Fruit fly (Drosophila melanogaster) whole organism, embryonic: ENCODE data around the gene pyd.
A peak's percentile ranks its signal among the peaks of the same experiment; 100 is the strongest.

ENCODE experiments used
- Aef1 ChIP-seq: fragments of 200-800 bp; sonication (Bioruptor generic); IDR thresholded peaks from 3 replicates; pipeline ENCODE4 v1.3.6; 2022; ENCODE audit warnings: missing biosample characterization, missing genetic modification characterization
- Bdp1 ChIP-seq: fragments of 200-800 bp; sonication (Bioruptor generic); optimal IDR thresholded peaks from 3 replicates; lab custom pipeline; 2016; ENCODE audit warnings: missing biosample characterization, missing genetic modification characterization
- Blimp-1 ChIP-seq: fragments of 200-800 bp; sonication (Bioruptor generic); optimal IDR thresholded peaks from 3 replicates; lab custom pipeline; 2018; ENCODE audit warnings: missing biosample characterization, missing genetic modification characterization, mild to moderate bottlenecking, moderate library complexity, missing genetic modification reagents
- CG10431 ChIP-seq: fragments of 200-800 bp; sonication (Bioruptor generic); optimal IDR thresholded peaks from 3 replicates; lab custom pipeline; 2018; ENCODE audit warnings: missing biosample characterization, mild to moderate bottlenecking, missing genetic modification characterization
- CG10979 ChIP-seq: fragments of 200-800 bp; sonication (Bioruptor generic); optimal IDR thresholded peaks from 2 replicates; lab custom pipeline; 2018; ENCODE audit warnings: missing biosample characterization, mild to moderate bottlenecking, missing genetic modification characterization, moderate library complexity
- CG11093 ChIP-seq: fragments of 200-800 bp; sonication (Bioruptor generic); IDR thresholded peaks from 3 replicates; pipeline ENCODE4 v1.3.6; 2022; ENCODE audit warnings: missing biosample characterization, missing genetic modification characterization
- CG12236 ChIP-seq: fragments of 200-800 bp; sonication (Bioruptor generic); optimal IDR thresholded peaks from 2 replicates; lab custom pipeline; 2016; ENCODE audit warnings: missing biosample characterization, missing genetic modification characterization
- CG1233 ChIP-seq: fragments of 200-800 bp; sonication (Bioruptor generic); optimal IDR thresholded peaks from 4 replicates; lab custom pipeline; 2018; ENCODE audit warnings: missing biosample characterization, mild to moderate bottlenecking, missing genetic modification characterization
- CG12391 ChIP-seq: fragments of 200-800 bp; sonication (Bioruptor generic); optimal IDR thresholded peaks from 3 replicates; lab custom pipeline; 2018; ENCODE audit warnings: missing biosample characterization, mild to moderate bottlenecking, missing genetic modification characterization, moderate library complexity
- CG12769 ChIP-seq: fragments of 200-800 bp; sonication (Bioruptor generic); optimal IDR thresholded peaks from 2 replicates; lab custom pipeline; 2019; ENCODE audit warnings: missing biosample characterization, mild to moderate bottlenecking, missing genetic modification characterization, moderate library complexity
- CG13424 ChIP-seq: fragments of 200-800 bp; sonication (Bioruptor generic); optimal IDR thresholded peaks from 2 replicates; lab custom pipeline; 2019; ENCODE audit warnings: missing biosample characterization, mild to moderate bottlenecking, missing genetic modification characterization, moderate library complexity
- CG14014 ChIP-seq: fragments of 200-800 bp; sonication (Bioruptor generic); IDR thresholded peaks from 2 replicates; pipeline ENCODE4 v1.3.6; 2022; ENCODE audit warnings: missing biosample characterization, missing genetic modification characterization
- CG15269 ChIP-seq: fragments of 200-800 bp; sonication (Bioruptor generic); optimal IDR thresholded peaks from 2 replicates; lab custom pipeline; 2018; ENCODE audit warnings: missing biosample characterization, mild to moderate bottlenecking, missing genetic modification characterization, moderate library complexity
- CG1603 ChIP-seq: fragments of 200-800 bp; sonication (Bioruptor generic); optimal IDR thresholded peaks from 2 replicates; lab custom pipeline; 2019; ENCODE audit warnings: missing biosample characterization, mild to moderate bottlenecking, missing genetic modification characterization, moderate library complexity
- CG17385 ChIP-seq: fragments of 200-800 bp; sonication (Bioruptor generic); optimal IDR thresholded peaks from 3 replicates; lab custom pipeline; 2018; ENCODE audit warnings: missing biosample characterization, mild to moderate bottlenecking, missing genetic modification characterization
- CG2116 ChIP-seq: fragments of 200-800 bp; sonication (Bioruptor generic); optimal IDR thresholded peaks from 3 replicates; lab custom pipeline; 2018; ENCODE audit warnings: missing biosample characterization, mild to moderate bottlenecking, missing genetic modification characterization
- CG2120 ChIP-seq: fragments of 200-800 bp; sonication (Bioruptor generic); optimal IDR thresholded peaks from 3 replicates; lab custom pipeline; 2016; ENCODE audit warnings: missing biosample characterization, missing genetic modification characterization
- CG2199 ChIP-seq: fragments of 200-800 bp; sonication (Bioruptor generic); IDR thresholded peaks from 3 replicates; pipeline ENCODE4 v1.3.6; 2022; ENCODE audit warnings: missing biosample characterization, missing genetic modification characterization
- CG2712 ChIP-seq: fragments of 200-800 bp; optimal IDR thresholded peaks from 3 replicates; lab custom pipeline; 2019; ENCODE audit warnings: missing biosample characterization, mild to moderate bottlenecking, missing genetic modification characterization, moderate library complexity
- CG7271 ChIP-seq: fragments of 200-800 bp; sonication (Bioruptor generic); optimal IDR thresholded peaks from 2 replicates; lab custom pipeline; 2018; ENCODE audit warnings: missing biosample characterization, mild to moderate bottlenecking, missing genetic modification characterization, moderate library complexity
- CG8765 ChIP-seq: fragments of 200-800 bp; sonication (Bioruptor generic); IDR thresholded peaks from 2 replicates; pipeline ENCODE4 v1.3.6; 2022; ENCODE audit warnings: missing biosample characterization, missing genetic modification characterization
- CrebB ChIP-seq: fragments of 200-800 bp; sonication (Bioruptor generic); optimal IDR thresholded peaks from 3 replicates; lab custom pipeline; 2018; ENCODE audit warnings: missing biosample characterization, mild to moderate bottlenecking, missing genetic modification characterization
- D19B ChIP-seq: fragments of 200-800 bp; sonication (Bioruptor generic); optimal IDR thresholded peaks from 2 replicates; lab custom pipeline; 2017; ENCODE audit warnings: missing biosample characterization, mild to moderate bottlenecking, missing genetic modification characterization
- Dip3 ChIP-seq: fragments of 200-800 bp; sonication (Bioruptor generic); optimal IDR thresholded peaks from 3 replicates; lab custom pipeline; 2016; ENCODE audit warnings: missing biosample characterization, missing genetic modification characterization
- Nf-YA ChIP-seq: fragments of 200-800 bp; sonication (Bioruptor generic); IDR thresholded peaks from 2 replicates; pipeline ENCODE4 v1.3.6; 2022; ENCODE audit warnings: missing biosample characterization, missing genetic modification characterization
- Vsx1 ChIP-seq: fragments of 200-800 bp; sonication (Bioruptor generic); optimal IDR thresholded peaks from 2 replicates; lab custom pipeline; 2017; ENCODE audit warnings: missing biosample characterization, mild to moderate bottlenecking, missing genetic modification characterization, missing genetic modification reagents
- ac ChIP-seq: fragments of 200-800 bp; sonication (Bioruptor generic); optimal IDR thresholded peaks from 3 replicates; lab custom pipeline; 2017; ENCODE audit warnings: missing biosample characterization, mild to moderate bottlenecking, missing genetic modification characterization
- aop ChIP-seq: fragments of 200-800 bp; sonication (Bioruptor generic); IDR thresholded peaks from 2 replicates; pipeline ENCODE4 v1.3.6; 2022; ENCODE audit warnings: missing biosample characterization, missing genetic modification characterization
- bowl ChIP-seq: fragments of 200-800 bp; sonication (Bioruptor generic); IDR thresholded peaks from 2 replicates; pipeline ENCODE4 v1.3.6; 2022; ENCODE audit warnings: missing biosample characterization, missing genetic modification characterization
- chif ChIP-seq, 2 experiments: fragments of 200-800 bp; sonication (Bioruptor generic); optimal IDR thresholded peaks; 3 replicates each; lab custom pipeline; 2016; ENCODE audit warnings: missing biosample characterization in 2 of 2, missing genetic modification characterization in 2 of 2
- chn ChIP-seq: fragments of 200-800 bp; sonication (Bioruptor generic); optimal IDR thresholded peaks from 2 replicates; lab custom pipeline; 2016; ENCODE audit warnings: missing biosample characterization, missing genetic modification characterization
- corto ChIP-seq: fragments of 200-800 bp; sonication (Bioruptor generic); optimal IDR thresholded peaks from 2 replicates; lab custom pipeline; 2016; ENCODE audit warnings: missing biosample characterization, mild to moderate bottlenecking, missing genetic modification characterization, moderate library complexity
- dm ChIP-seq: fragments of 200-800 bp; sonication (Bioruptor generic); optimal IDR thresholded peaks from 3 replicates; lab custom pipeline; 2016; ENCODE audit warnings: missing biosample characterization, missing genetic modification characterization
- dmrt99B ChIP-seq: fragments of 200-800 bp; sonication (Bioruptor generic); optimal IDR thresholded peaks from 2 replicates; lab custom pipeline; 2018; ENCODE audit warnings: missing biosample characterization, mild to moderate bottlenecking, missing genetic modification characterization, moderate library complexity
- emc ChIP-seq: fragments of 200-800 bp; sonication (Bioruptor generic); optimal IDR thresholded peaks from 2 replicates; lab custom pipeline; 2016; ENCODE audit warnings: missing biosample characterization, missing genetic modification characterization
- fd64A ChIP-seq: fragments of 200-800 bp; sonication (Bioruptor generic); optimal IDR thresholded peaks from 3 replicates; lab custom pipeline; 2018; ENCODE audit warnings: missing biosample characterization, mild to moderate bottlenecking, missing genetic modification characterization
- fd96Cb ChIP-seq: fragments of 200-800 bp; sonication (Bioruptor generic); optimal IDR thresholded peaks from 2 replicates; lab custom pipeline; 2018; ENCODE audit warnings: missing biosample characterization, mild to moderate bottlenecking, missing genetic modification characterization, moderate library complexity
- gcm ChIP-seq: fragments of 200-800 bp; sonication (Bioruptor generic); optimal IDR thresholded peaks from 2 replicates; lab custom pipeline; 2019; ENCODE audit warnings: missing biosample characterization, mild to moderate bottlenecking, missing genetic modification characterization, moderate library complexity
- insv ChIP-seq, 2 experiments: fragments of 200-800 bp; sonication (Bioruptor generic); optimal IDR thresholded peaks; 3 replicates each; lab custom pipeline; 2016 to 2018; ENCODE audit warnings: missing biosample characterization in 2 of 2, missing genetic modification characterization in 2 of 2
- jumu ChIP-seq: fragments of 200-800 bp; sonication (Bioruptor generic); optimal IDR thresholded peaks from 3 replicates; lab custom pipeline; 2016; ENCODE audit warnings: missing biosample characterization, missing genetic modification characterization
- lilli ChIP-seq: fragments of 200-800 bp; sonication (Bioruptor generic); optimal IDR thresholded peaks from 3 replicates; lab custom pipeline; 2016; ENCODE audit warnings: missing biosample characterization, missing genetic modification characterization
- mirr ChIP-seq: fragments of 200-800 bp; sonication (Bioruptor generic); optimal IDR thresholded peaks from 3 replicates; lab custom pipeline; 2018; ENCODE audit warnings: missing biosample characterization, mild to moderate bottlenecking, missing genetic modification characterization
- nom ChIP-seq: fragments of 200-800 bp; sonication (Bioruptor generic); optimal IDR thresholded peaks from 2 replicates; lab custom pipeline; 2017; ENCODE audit warnings: missing biosample characterization, missing genetic modification characterization, mild to moderate bottlenecking, moderate library complexity, missing genetic modification reagents
- pita ChIP-seq: fragments of 200-800 bp; sonication (Bioruptor generic); optimal IDR thresholded peaks from 2 replicates; lab custom pipeline; 2017; ENCODE audit warnings: missing biosample characterization, mild to moderate bottlenecking, missing genetic modification characterization
- sens ChIP-seq: fragments of 200-800 bp; sonication (Bioruptor generic); peaks from one replicate; lab custom pipeline; 2016; ENCODE audit warnings: missing biosample characterization, missing genetic modification characterization
- sna ChIP-seq: fragments of 200-800 bp; sonication (Bioruptor generic); IDR thresholded peaks from 2 replicates; pipeline ENCODE4 v1.3.6; 2022; ENCODE audit warnings: missing biosample characterization, missing genetic modification characterization; ENCODE audit not compliant: partially characterized antibody
- stc ChIP-seq: fragments of 200-800 bp; sonication (Bioruptor generic); IDR thresholded peaks from 2 replicates; pipeline ENCODE4 v1.3.6; 2022; ENCODE audit warnings: missing biosample characterization, missing genetic modification characterization
- tll ChIP-seq, 2 experiments: fragments of 200-800 bp in 1 of 2; fragments of >200 bp in 1 of 2; sonication (Bioruptor generic) in 1 of 2; optimal IDR thresholded peaks; 2 replicates each; lab custom pipeline; 2017 to 2019; ENCODE audit warnings: missing biosample characterization in 2 of 2, missing genetic modification characterization in 2 of 2, mild to moderate bottlenecking in 1 of 2, moderate library complexity in 1 of 2
- wdn ChIP-seq: fragments of 200-800 bp; sonication (Bioruptor generic); IDR thresholded peaks from 2 replicates; pipeline ENCODE4 v1.3.6; 2022; ENCODE audit warnings: missing biosample characterization, missing genetic modification characterization
- wek ChIP-seq: fragments of 200-800 bp; sonication (Bioruptor generic); optimal IDR thresholded peaks from 3 replicates; lab custom pipeline; 2018; ENCODE audit warnings: missing biosample characterization, mild to moderate bottlenecking, missing genetic modification characterization, moderate library complexity

The pyd gene

DNA sequence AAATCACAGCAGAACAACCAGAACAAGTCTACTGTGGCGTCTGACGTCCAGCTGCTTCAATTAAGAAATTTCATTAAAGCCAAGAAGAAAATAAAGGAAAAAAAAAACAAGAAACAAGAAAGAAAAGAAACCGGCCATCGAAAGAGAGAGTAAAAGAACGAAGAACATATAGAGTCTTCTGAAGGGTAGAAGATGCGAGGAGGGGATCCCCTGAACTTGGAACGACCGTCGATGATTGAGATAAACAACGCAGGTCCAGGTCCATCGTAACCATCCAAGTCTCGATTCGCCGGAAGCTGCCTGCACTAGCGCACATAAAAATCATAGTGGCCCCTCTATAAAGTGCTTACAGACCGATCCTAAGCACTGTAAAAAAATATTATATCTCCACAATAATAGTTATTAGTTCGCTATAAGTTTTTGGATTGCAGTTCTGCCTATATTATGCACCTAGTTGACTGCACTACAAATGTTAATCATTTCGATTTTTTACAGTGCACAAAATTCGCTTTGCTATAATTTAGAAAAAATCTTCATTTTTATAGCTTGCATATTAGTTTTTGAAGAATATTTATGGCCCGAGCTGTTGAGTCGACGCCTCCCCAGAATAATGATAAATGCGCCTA is 9.0 kb downstream of the pyd start (continued):
- TF ChIP-seq pita (GFP tag; lab: Kevin White, UChicago) (no peak), insv (GFP tag; optimal IDR thresholded peaks at IDR 0.05; lab: Kevin White, UChicago) (no peak), CG1603 (tag; lab: Kevin White, UChicago) (peak; percentile 38), Vsx1 (no peak), nom (GFP tag; lab: Kevin White, UChicago) (peak; percentile 79), D19B (GFP tag; lab: Kevin White, UChicago) (no peak), bowl (no peak), CG2199 (0 out of 3 replicates have a peak, but pooled peaks have one; percentile 10), dmrt99B (tag; lab: Kevin White, UChicago) (peak; percentile 23), ac (GFP tag; lab: Kevin White, UChicago) (no peak), dm (GFP tag; lab: Kevin White, UChicago) (no peak), CG12236 (GFP tag; lab: Kevin White, UChicago) (peak; percentile 4), Nf-YA (GFP tag; lab: Robert Waterston, UW) (no peak), mirr (no peak), corto (GFP tag; lab: Kevin White, UChicago) (no peak), sna (GFP tag; lab: Robert Waterston, UW) (no peak), CG8765 (GFP tag; lab: Robert Waterston, UW) (no peak), Bdp1 (GFP tag; lab: Kevin White, UChicago) (no peak), CG17385 (GFP tag; lab: Kevin White, UChicago) (no peak), fd96Cb (peak; percentile 54), chn (GFP tag; lab: Kevin White, UChicago) (peak; percentile 41), tll (GFP tag; optimal IDR thresholded peaks at IDR 0.05; lab: Kevin White, UChicago) (no peak), CG2120 (no peak), sens (GFP tag; lab: Kevin White, UChicago) (peak; percentile 84), chif (GFP tag; optimal IDR thresholded peaks at IDR 0.05; lab: Kevin White, UChicago) (peak; percentile 22 to 27), gcm (no peak), CG7271 (no peak), CG12769 (tag; lab: Kevin White, UChicago) (no peak), CG2712 (tag; lab: Kevin White, UChicago) (peak; percentile 55), CrebB (tag; lab: Kevin White, UChicago) (no peak), fd64A (GFP tag; lab: Kevin White, UChicago) (no peak), wdn (GFP tag; lab: Robert Waterston, UW) (no peak), Aef1 (GFP tag; lab: Robert Waterston, UW) (no peak), CG13424 (tag; lab: Kevin White, UChicago) (no peak), stc (GFP tag; lab: Robert Waterston, UW) (no peak), CG1233 (GFP tag; lab: Kevin White, UChicago) (peak; percentile 26), aop (GFP tag; lab: Robert Waterston, UW) (no peak), Blimp-1 (GFP tag; lab: Kevin White, UChicago) (peak; percentile 75), wek (GFP tag; lab: Kevin White, UChicago) (no peak), emc (GFP tag; lab: Kevin White, UChicago) (no peak), jumu (GFP tag; lab: Kevin White, UChicago) (no peak), CG11093 (no peak), lilli (GFP tag; lab: Kevin White, UChicago) (no peak), CG10431 (GFP tag; lab: Kevin White, UChicago) (no peak), CG15269 (tag; lab: Kevin White, UChicago) (no peak), CG2116 (GFP tag; lab: Kevin White, UChicago) (no peak), CG14014 (no peak), Dip3 (GFP tag; lab: Kevin White, UChicago) (no peak), CG10979 (tag; lab: Kevin White, UChicago) (peak; percentile 67), CG12391 (tag; lab: Kevin White, UChicago) (peak; percentile 16)
